Worm (Caenorhabditis elegans) whole organism, L3 larva: Measurements from ENCODE around the gene R10H10.3.

Experiments
- mdl-1 ChIP-seq: fragments of 150-350 bp; optimal IDR thresholded peaks from 2 replicates; lab custom pipeline; 2014; ENCODE audit warnings: missing biosample characterization, missing genetic modification characterization
- nhr-12 ChIP-seq: fragments of 150-350 bp; optimal IDR thresholded peaks from 2 replicates; lab custom pipeline; 2014; ENCODE audit warnings: missing biosample characterization, missing genetic modification characterization
- nhr-77 ChIP-seq: fragments of 150-350 bp; optimal IDR thresholded peaks from 2 replicates; lab custom pipeline; 2014; ENCODE audit warnings: missing biosample characterization, missing genetic modification characterization
- pha-4 ChIP-seq: fragments of 150-350 bp; optimal IDR thresholded peaks from 2 replicates; lab custom pipeline; 2014; ENCODE audit warnings: missing biosample characterization, missing genetic modification reagents, missing genetic modification characterization
- sea-2 ChIP-seq: fragments of 150-350 bp; sonication (generic microtip); optimal IDR thresholded peaks from 4 replicates; lab custom pipeline; 2014; ENCODE audit warnings: missing biosample characterization, missing genetic modification reagents, missing genetic modification characterization

DNA sequence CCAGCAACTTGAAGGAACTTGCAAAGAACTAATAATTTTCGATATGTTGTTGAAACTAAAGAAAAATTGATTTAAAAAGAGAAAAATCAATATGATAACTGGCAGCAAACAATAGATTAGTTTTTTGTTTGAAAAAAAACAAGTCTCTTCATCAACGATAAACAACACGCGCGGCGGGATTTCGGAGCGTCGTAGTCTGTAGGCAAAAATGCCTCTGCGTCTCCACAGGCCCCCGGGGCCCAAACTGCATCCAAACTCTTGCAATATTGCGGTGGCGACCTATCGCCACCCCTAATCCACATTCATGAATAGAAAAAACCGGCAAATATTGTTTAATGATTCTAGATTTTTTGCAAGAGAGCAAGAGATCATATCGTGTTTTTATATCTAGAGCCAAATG, 36.8 kb downstream of the R10H10.3 start:
- TF ChIP-seq mdl-1 (tag; lab: Kevin White, UChicago) (no peak), sea-2 (GFP tag; lab: Kevin White, UChicago) (no peak), nhr-77 (no peak), pha-4 (tag; lab: Kevin White, UChicago) (peak; percentile 65), nhr-12 (tag; lab: Kevin White, UChicago) (no peak)
